Worm (Caenorhabditis elegans) whole organism, L2 larva: ENCODE data around the gene F58B4.5.

ENCODE experiments used
- lin-39 ChIP-seq: fragments of 150-350 bp; optimal IDR thresholded peaks from 2 replicates; lab custom pipeline; 2014; ENCODE audit warnings: missing biosample characterization, missing genetic modification reagents, missing genetic modification characterization
- lsy-2 ChIP-seq, 2 experiments: fragments of 150-350 bp in 1 of 2; sonication (generic microtip) in 1 of 2; optimal IDR thresholded peaks; 2 replicates each; lab custom pipeline; 2014 to 2017; ENCODE audit warnings: missing biosample characterization in 2 of 2, missing genetic modification characterization in 2 of 2
- nhr-10 ChIP-seq: sonication (generic microtip); optimal IDR thresholded peaks from 2 replicates; lab custom pipeline; 2017; ENCODE audit warnings: missing biosample characterization, missing genetic modification characterization

DNA sequence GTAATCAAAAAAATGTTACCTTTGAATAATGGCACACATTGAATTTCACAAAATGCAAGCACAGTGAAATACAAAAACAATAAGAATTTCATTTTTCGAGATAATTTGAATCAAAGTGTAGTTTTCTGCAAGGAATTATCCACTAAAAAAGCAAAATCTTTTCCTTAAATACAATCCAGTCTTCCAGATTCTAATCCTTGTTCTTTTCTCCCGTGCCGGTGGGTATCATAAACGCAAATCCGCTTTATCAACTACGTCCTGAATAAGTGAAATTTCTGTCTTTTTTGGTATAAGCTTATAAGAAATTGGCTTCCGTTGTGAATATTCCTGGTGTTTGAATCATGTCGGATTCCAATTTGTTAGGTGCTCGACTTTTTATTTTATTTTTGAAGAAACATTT, 44.3 kb upstream of the F58B4.5 start:
- TF ChIP-seq lin-39 (tag; lab: Kevin White, UChicago) (no peak), lsy-2 (tag; optimal IDR thresholded peaks at IDR 0.05; lab: Kevin White, UChicago) (no peak), nhr-10 (tag; lab: Kevin White, UChicago) (no peak)
